Fruit fly (Drosophila melanogaster) whole organism, embryonic: ENCODE results near the gene Tep1.

Experiments
- ATbp ChIP-seq: fragments of 200-800 bp; sonication (Bioruptor generic); optimal IDR thresholded peaks from 2 replicates; lab custom pipeline; 2017; ENCODE audit warnings: missing biosample characterization, mild to moderate bottlenecking, missing genetic modification characterization, missing genetic modification reagents
- CG30403 ChIP-seq: fragments of 200-800 bp; sonication (Bioruptor generic); optimal IDR thresholded peaks from 3 replicates; lab custom pipeline; 2016; ENCODE audit warnings: missing biosample characterization, missing genetic modification characterization
- CG9609 ChIP-seq: fragments of 200-800 bp; sonication (Bioruptor generic); optimal IDR thresholded peaks from 3 replicates; lab custom pipeline; 2016; ENCODE audit warnings: missing biosample characterization, missing genetic modification characterization
- CG9817 ChIP-seq: fragments of 200-800 bp; sonication (Bioruptor generic); optimal IDR thresholded peaks from 2 replicates; lab custom pipeline; 2018; ENCODE audit warnings: missing biosample characterization, mild to moderate bottlenecking, missing genetic modification characterization, moderate library complexity
- CoRest ChIP-seq: fragments of 200-800 bp; sonication (Bioruptor generic); optimal IDR thresholded peaks from 3 replicates; lab custom pipeline; 2018; ENCODE audit warnings: missing biosample characterization, mild to moderate bottlenecking, missing genetic modification characterization, moderate library complexity
- Mes4 ChIP-seq: fragments of 200-800 bp; sonication (Bioruptor generic); optimal IDR thresholded peaks from 2 replicates; lab custom pipeline; 2016; ENCODE audit warnings: missing biosample characterization, missing genetic modification characterization
- Myb ChIP-seq: fragments of 200-800 bp; sonication (Bioruptor generic); optimal IDR thresholded peaks from 2 replicates; lab custom pipeline; 2016; ENCODE audit warnings: missing biosample characterization, missing genetic modification characterization
- Xrp1 ChIP-seq: fragments of 200-800 bp; sonication (Bioruptor generic); IDR thresholded peaks from 2 replicates; pipeline ENCODE4 v1.3.6; 2022; ENCODE audit warnings: missing biosample characterization, missing genetic modification characterization
- usp ChIP-seq: fragments of >200 bp; optimal IDR thresholded peaks from 2 replicates; lab custom pipeline; 2017; ENCODE audit warnings: missing biosample characterization, missing genetic modification characterization

dm6 chr2L:15880056-15880455 is 13.6 kb downstream of the Tep1 start, which contains the start of gene CG7653:
- TF ChIP-seq Myb (GFP tag; lab: Kevin White, UChicago): no peak
- no peak for TF ChIP-seq CG9609 (GFP tag; lab: Kevin White, UChicago)
- no peak for TF ChIP-seq CG30403 (GFP tag; lab: Kevin White, UChicago)
- no peak for TF ChIP-seq CoRest (tag; lab: Kevin White, UChicago)
- TF ChIP-seq Xrp1 (GFP tag; lab: Robert Waterston, UW): no peak
- no peak for TF ChIP-seq Mes4 (GFP tag; lab: Kevin White, UChicago)
- no peak for TF ChIP-seq usp (GFP tag; lab: Kevin White, UChicago)
- TF ChIP-seq ATbp: no peak
- no peak for TF ChIP-seq CG9817
